Worm (Caenorhabditis elegans) whole organism, L4 larva: ENCODE data around the gene C13F10.8.
A peak's percentile ranks its signal among the peaks of the same experiment; 100 is the strongest.

Experiments
- F10B5.3 ChIP-seq: sonication (generic microtip); optimal IDR thresholded peaks from 2 replicates; lab custom pipeline; 2016; ENCODE audit warnings: mild to moderate bottlenecking, missing genetic modification characterization, missing compliant biosample characterization
- T20F7.1 ChIP-seq: fragments of 200-800 bp; sonication (Bioruptor generic); optimal IDR thresholded peaks from 2 replicates; lab custom pipeline; 2018; ENCODE audit warnings: mild to moderate bottlenecking, missing genetic modification characterization, missing compliant biosample characterization
- T26A8.4 ChIP-seq: fragments of 200-800 bp; sonication (Bioruptor generic); IDR thresholded peaks from 2 replicates; pipeline ENCODE4 v1.3.6; 2022; ENCODE audit warnings: missing genetic modification characterization, missing compliant biosample characterization
- Y5F2A.4 ChIP-seq: fragments of 200-800 bp; sonication (Bioruptor generic); optimal IDR thresholded peaks from 2 replicates; lab custom pipeline; 2018; ENCODE audit warnings: mild to moderate bottlenecking, missing genetic modification characterization, missing compliant biosample characterization
- arid-1 ChIP-seq: fragments of 200-800 bp; sonication (Bioruptor generic); conservative IDR thresholded peaks from 2 replicates; pipeline ENCODE4 v1.3.6; 2022; ENCODE audit warnings: missing genetic modification reagents, missing genetic modification characterization, missing compliant biosample characterization
- ceh-28 ChIP-seq: fragments of 150-350 bp; optimal IDR thresholded peaks from 2 replicates; lab custom pipeline; 2014; ENCODE audit warnings: missing biosample characterization, missing genetic modification reagents, missing genetic modification characterization
- ceh-62 ChIP-seq: sonication (generic microtip); optimal IDR thresholded peaks from 2 replicates; lab custom pipeline; 2017; ENCODE audit warnings: missing biosample characterization, missing genetic modification characterization
- daf-19 ChIP-seq: fragments of 200-800 bp; sonication (Bioruptor generic); conservative IDR thresholded peaks from 2 replicates; pipeline ENCODE4 v1.3.6; 2022; ENCODE audit warnings: missing genetic modification characterization, missing compliant biosample characterization
- dpl-1 ChIP-seq: fragments of 150-350 bp; optimal IDR thresholded peaks from 2 replicates; lab custom pipeline; 2014; ENCODE audit warnings: missing biosample characterization, missing genetic modification reagents, missing genetic modification characterization
- dve-1 ChIP-seq: sonication (generic microtip); optimal IDR thresholded peaks from 2 replicates; lab custom pipeline; 2017; ENCODE audit warnings: antibody characterized with exemption, mild to moderate bottlenecking, missing genetic modification characterization, missing compliant biosample characterization; ENCODE audit not compliant: insufficient read depth
- egl-27 ChIP-seq: sonication (generic microtip); optimal IDR thresholded peaks from 3 replicates; lab custom pipeline; 2017; ENCODE audit warnings: missing biosample characterization, missing genetic modification reagents, missing genetic modification characterization
- fkh-10 ChIP-seq: fragments of 150-350 bp; optimal IDR thresholded peaks from 2 replicates; lab custom pipeline; 2014; ENCODE audit warnings: missing biosample characterization, missing genetic modification reagents, missing genetic modification characterization
- fos-1 ChIP-seq: fragments of 150-350 bp; optimal IDR thresholded peaks from 2 replicates; lab custom pipeline; 2014; ENCODE audit warnings: missing biosample characterization, missing genetic modification characterization
- hif-1 ChIP-seq, 2 experiments: sonication (generic microtip); optimal IDR thresholded peaks; 2 replicates each; lab custom pipeline; 2016 to 2017; ENCODE audit warnings: missing compliant biosample characterization in 2 of 2, missing genetic modification characterization in 2 of 2, missing genetic modification reagents in 2 of 2, missing genotype in 2 of 2, mild to moderate bottlenecking in 1 of 2
- hlh-11 ChIP-seq: fragments of 200-800 bp; sonication (Bioruptor generic); optimal IDR thresholded peaks from 2 replicates; lab custom pipeline; 2018; ENCODE audit warnings: mild to moderate bottlenecking, missing genetic modification characterization, missing compliant biosample characterization
- hlh-30 ChIP-seq: sonication (generic microtip); optimal IDR thresholded peaks from 2 replicates; lab custom pipeline; 2017; ENCODE audit warnings: antibody characterized with exemption, mild to moderate bottlenecking, missing genetic modification characterization, missing compliant biosample characterization; ENCODE audit not compliant: insufficient read depth
- hmg-1.1 ChIP-seq: fragments of 200-800 bp; sonication (Bioruptor generic); IDR thresholded peaks from 2 replicates; pipeline ENCODE4 v1.3.6; 2022; ENCODE audit warnings: missing genetic modification reagents, missing genetic modification characterization, missing compliant biosample characterization
- lin-1 ChIP-seq: fragments of 200-800 bp; sonication (Bioruptor generic); IDR thresholded peaks from 2 replicates; pipeline ENCODE4 v1.3.6; 2022; ENCODE audit warnings: missing genetic modification reagents, missing genetic modification characterization, missing compliant biosample characterization
- lin-13 ChIP-seq: fragments of 150-350 bp; optimal IDR thresholded peaks from 2 replicates; lab custom pipeline; 2014; ENCODE audit warnings: missing biosample characterization, missing genetic modification reagents, missing genetic modification characterization
- lin-38 ChIP-seq: fragments of 200-800 bp; sonication (Bioruptor generic); IDR thresholded peaks from 2 replicates; pipeline ENCODE4 v1.3.6; 2022; ENCODE audit warnings: missing genetic modification reagents, missing genetic modification characterization, missing compliant biosample characterization
- lsy-2 ChIP-seq, 2 experiments: fragments of 150-350 bp in 1 of 2; sonication (generic microtip) in 1 of 2; optimal IDR thresholded peaks; 2 replicates each; lab custom pipeline; 2014 to 2017; ENCODE audit warnings: missing biosample characterization in 2 of 2, missing genetic modification characterization in 2 of 2
- nhr-10 ChIP-seq: fragments of 150-350 bp; optimal IDR thresholded peaks from 2 replicates; lab custom pipeline; 2014; ENCODE audit warnings: missing biosample characterization, missing genetic modification characterization
- nhr-11 ChIP-seq: fragments of 150-350 bp; optimal IDR thresholded peaks from 2 replicates; lab custom pipeline; 2014; ENCODE audit warnings: missing biosample characterization, missing genetic modification characterization
- nhr-25 ChIP-seq: sonication (generic microtip); optimal IDR thresholded peaks from 2 replicates; lab custom pipeline; 2017; ENCODE audit warnings: missing genetic modification characterization, mild to moderate bottlenecking, missing compliant biosample characterization, antibody characterized with exemption, moderate library complexity, borderline replicate concordance; ENCODE audit not compliant: insufficient read depth
- nhr-6 ChIP-seq: fragments of 150-350 bp; optimal IDR thresholded peaks from 2 replicates; lab custom pipeline; 2014; ENCODE audit warnings: missing biosample characterization, missing genetic modification characterization
- saeg-2 ChIP-seq: fragments of 200-800 bp; sonication (Bioruptor generic); IDR thresholded peaks from 2 replicates; pipeline ENCODE4 v1.3.6; 2022; ENCODE audit warnings: missing genetic modification reagents, missing genetic modification characterization, missing compliant biosample characterization
- set-16 ChIP-seq: fragments of 200-800 bp; sonication (Bioruptor generic); IDR thresholded peaks from 2 replicates; pipeline ENCODE4 v1.3.6; 2022; ENCODE audit warnings: missing genetic modification reagents, missing genetic modification characterization, missing compliant biosample characterization
- tra-1 ChIP-seq: fragments of 200-800 bp; sonication (Bioruptor generic); IDR thresholded peaks from 2 replicates; pipeline ENCODE4 v1.3.6; 2022; ENCODE audit warnings: missing genetic modification reagents, missing genetic modification characterization, missing compliant biosample characterization
- unc-62 ChIP-seq, 3 experiments: fragments of 150-350 bp in 1 of 3; sonication (generic microtip); optimal IDR thresholded peaks in 2 of 3; peaks in 1 of 3; 1 replicate in 1 of 3; 2 replicates in 2 of 3; lab custom pipeline; 2014 to 2017; ENCODE audit warnings: missing biosample characterization in 3 of 3, missing genetic modification characterization in 3 of 3, missing genetic modification reagents in 3 of 3, missing genotype in 1 of 3
- vab-7 ChIP-seq: fragments of 200-800 bp; sonication (Bioruptor generic); IDR thresholded peaks from 2 replicates; pipeline ENCODE4 v1.3.6; 2022; ENCODE audit warnings: missing genetic modification reagents, missing genetic modification characterization, missing compliant biosample characterization
- zag-1 ChIP-seq: fragments of 150-350 bp; optimal IDR thresholded peaks from 2 replicates; lab custom pipeline; 2014; ENCODE audit warnings: missing biosample characterization, missing genetic modification characterization
- zfp-2 ChIP-seq: sonication (generic microtip); optimal IDR thresholded peaks from 2 replicates; lab custom pipeline; 2016; ENCODE audit warnings: mild to moderate bottlenecking, missing genetic modification characterization, missing compliant biosample characterization

The C13F10.8 gene

DNA sequence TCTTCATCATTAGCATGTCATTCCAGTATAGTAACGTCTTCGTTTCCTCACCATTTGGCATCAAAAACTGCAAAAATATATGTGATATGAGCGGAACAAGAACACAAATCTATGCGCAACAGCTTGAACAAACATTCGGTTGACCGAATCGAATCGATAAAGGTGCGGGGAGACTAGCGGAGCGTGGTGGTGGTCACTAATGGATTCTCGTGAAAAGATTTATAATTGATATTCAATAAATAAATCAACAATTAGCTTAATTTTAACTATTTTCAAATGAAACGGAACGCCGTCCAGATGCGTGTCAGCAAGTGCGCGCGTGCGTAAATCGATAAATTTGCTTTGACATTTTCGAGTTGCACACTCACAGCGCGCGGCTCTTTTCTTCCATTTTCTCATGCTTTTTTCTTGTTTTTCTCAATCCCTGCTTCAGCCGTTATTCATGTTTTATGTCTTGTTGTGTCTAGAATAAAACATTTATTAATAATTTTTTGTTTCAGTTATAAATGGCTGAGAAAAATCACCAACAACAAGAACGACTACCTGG is at the start of gene C13F10.8, which contains the start of the genes C13F10.6 and kxd-1:
Gene C13F10.8 (minus strand): TSS at position 51 of the 547 bp plus-strand sequence.
Gene C13F10.6 (minus strand): TSS at position 67 of the 547 bp plus-strand sequence.
Gene kxd-1 (plus strand): TSS at position 497 of the 547 bp plus-strand sequence.
- TF ChIP-seq hmg-1.1 (GFP tag; lab: Robert Waterston, UW) (peak; percentile 35; the same call in 1 of the 2 replicates), tra-1 (no peak), hlh-30 (tag; lab: Kevin White, UChicago) (peak; percentile 36), nhr-6 (tag; lab: Kevin White, UChicago) (peak; percentile 37), unc-62 (GFP tag; optimal IDR thresholded peaks at IDR 0.05 in 1 of 2; lab: Kevin White, UChicago) (peak in 1 of 2 experiments; percentile 32), unc-62 (tag; optimal IDR thresholded peaks at IDR 0.05; lab: Kevin White, UChicago) (no peak), lin-38 (GFP tag; lab: Robert Waterston, UW) (0 out of 2 replicates have a peak, but pooled peaks have one; percentile 15), dpl-1 (GFP tag; lab: Kevin White, UChicago) (peak; percentile 5), lsy-2 (tag; optimal IDR thresholded peaks at IDR 0.05; lab: Kevin White, UChicago) (peak in 1 of 2 experiments; percentile 35), hlh-11 (tag; lab: Kevin White, UChicago) (peak; percentile 4), hif-1 (tag; optimal IDR thresholded peaks at IDR 0.05; lab: Kevin White, UChicago) (no peak)

DNA sequence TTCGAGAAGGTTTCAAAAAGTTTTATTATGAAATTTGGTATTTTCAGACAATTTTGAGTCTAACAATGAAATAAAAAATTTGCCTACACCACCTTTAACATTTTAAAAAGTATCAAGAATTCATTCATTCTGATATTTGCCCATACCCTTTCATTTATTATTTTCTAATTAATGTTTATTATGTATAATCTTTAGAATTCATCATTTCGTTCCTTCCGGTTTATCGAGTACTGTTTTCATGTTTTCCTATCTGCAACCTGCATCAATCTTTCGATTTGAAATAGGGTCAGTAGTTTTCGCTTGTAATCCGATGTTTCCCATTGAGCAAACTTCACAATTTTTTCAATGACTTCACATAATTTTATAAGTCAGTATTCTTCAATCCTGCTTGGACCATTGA is 48.6 kb upstream of the C13F10.8 start, which contains the start of gene C13A2.6:
Gene C13A2.6 (plus strand): TSS at position 301 of the 400 bp plus-strand sequence.
- TF ChIP-seq ceh-62 (tag; lab: Kevin White, UChicago) (no peak), tra-1 (no peak), vab-7 (GFP tag; lab: Robert Waterston, UW) (no peak), daf-19 (GFP tag; lab: Robert Waterston, UW) (no peak), lin-13 (GFP tag; lab: Kevin White, UChicago) (no peak), hlh-11 (tag; lab: Kevin White, UChicago) (no peak), nhr-11 (tag; lab: Kevin White, UChicago) (no peak), zag-1 (tag; lab: Kevin White, UChicago) (no peak), nhr-6 (tag; lab: Kevin White, UChicago) (no peak), T26A8.4 (GFP tag; lab: Robert Waterston, UW) (no peak), egl-27 (no peak), set-16 (no peak), Y5F2A.4 (GFP tag; lab: Kevin White, UChicago) (no peak), lin-1 (GFP tag; lab: Robert Waterston, UW) (no peak), zfp-2 (no peak)

DNA sequence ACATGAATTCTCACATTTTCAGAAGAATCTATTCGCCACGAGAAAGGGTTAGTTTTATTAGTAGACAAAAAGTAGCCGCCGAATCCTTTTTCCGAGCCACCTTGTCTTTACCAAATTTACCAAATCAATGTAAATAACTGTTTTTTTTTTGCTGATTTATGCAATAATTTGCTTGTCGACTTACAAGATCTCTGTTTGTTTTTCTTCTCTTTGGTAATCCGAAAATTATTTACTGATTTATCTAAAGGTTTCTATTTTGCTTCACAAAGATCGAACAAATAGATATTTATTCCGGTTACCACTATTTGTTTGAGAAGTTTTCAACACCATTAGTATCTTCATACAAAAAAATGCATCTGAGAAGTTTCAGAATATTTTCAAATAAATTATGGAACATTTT is 45.2 kb upstream of the C13F10.8 start, which contains the start of gene C13A2.7:
Gene C13A2.7 (plus strand): TSS at position 301 of the 400 bp plus-strand sequence.
- TF ChIP-seq saeg-2 = no peak
- no peak for TF ChIP-seq ceh-28 (tag; lab: Kevin White, UChicago)
- TF ChIP-seq nhr-10 (tag; lab: Kevin White, UChicago) = no peak
- no peak for TF ChIP-seq F10B5.3 (tag; lab: Kevin White, UChicago)
- no peak for TF ChIP-seq fkh-10 (GFP tag; lab: Kevin White, UChicago)
- TF ChIP-seq nhr-11 (tag; lab: Kevin White, UChicago) = no peak
- TF ChIP-seq dve-1 (tag; lab: Kevin White, UChicago) = no peak
- no peak for TF ChIP-seq nhr-25 (tag; lab: Kevin White, UChicago)
- TF ChIP-seq fos-1 (tag; lab: Kevin White, UChicago) = no peak
- TF ChIP-seq hlh-11 (tag; lab: Kevin White, UChicago) = no peak
- TF ChIP-seq T20F7.1 (GFP tag; lab: Kevin White, UChicago) = no peak
- no peak for TF ChIP-seq arid-1 (GFP tag; lab: Robert Waterston, UW)
- no peak for TF ChIP-seq zfp-2

DNA sequence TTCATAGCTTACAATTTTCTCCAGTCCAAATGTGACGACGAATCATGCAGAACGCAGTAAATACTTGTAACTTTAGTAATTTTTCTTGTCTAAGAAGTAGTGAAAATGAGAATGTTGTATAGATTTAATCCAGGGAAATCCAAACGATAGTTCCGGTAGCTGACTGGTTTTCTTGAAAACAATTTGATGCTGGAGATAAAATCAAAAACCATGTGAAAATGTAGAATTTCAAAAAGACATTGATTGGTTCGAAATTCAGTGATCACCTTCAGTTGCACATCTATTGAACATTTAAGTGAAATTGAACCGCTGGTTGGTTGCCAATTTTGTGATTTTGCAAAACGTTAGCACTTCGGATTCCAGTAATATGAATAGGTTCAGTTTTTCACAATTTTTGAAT is 43.2 kb upstream of the C13F10.8 start, which contains the start of gene C13A2.9:
Gene C13A2.9 (minus strand): TSS at position 101 of the 400 bp plus-strand sequence.
- no peak for TF ChIP-seq dve-1 (tag; lab: Kevin White, UChicago)
